Worm (Caenorhabditis elegans) whole organism, L4 larva: ENCODE measurements around the gene ruvb-2.

Experiments
- F37D6.2 ChIP-seq: sonication (generic microtip); optimal IDR thresholded peaks from 2 replicates; lab custom pipeline; 2016; ENCODE audit warnings: mild to moderate bottlenecking, missing genetic modification characterization, missing compliant biosample characterization
- F49E8.2 ChIP-seq: sonication (generic microtip); optimal IDR thresholded peaks from 2 replicates; lab custom pipeline; 2016; ENCODE audit warnings: missing compliant biosample characterization, mild to moderate bottlenecking, missing genetic modification characterization, borderline replicate concordance
- R02D3.7 ChIP-seq: fragments of 150-350 bp; sonication (generic microtip); optimal IDR thresholded peaks from 3 replicates; lab custom pipeline; 2014; ENCODE audit warnings: missing biosample characterization, missing genetic modification characterization
- T26A8.4 ChIP-seq: fragments of 200-800 bp; sonication (Bioruptor generic); IDR thresholded peaks from 2 replicates; pipeline ENCODE4 v1.3.6; 2022; ENCODE audit warnings: missing genetic modification characterization, missing compliant biosample characterization
- Y5F2A.4 ChIP-seq: fragments of 200-800 bp; sonication (Bioruptor generic); optimal IDR thresholded peaks from 2 replicates; lab custom pipeline; 2018; ENCODE audit warnings: mild to moderate bottlenecking, missing genetic modification characterization, missing compliant biosample characterization
- Y75B8A.6 ChIP-seq: fragments of 200-800 bp; sonication (Bioruptor generic); IDR thresholded peaks from 2 replicates; pipeline ENCODE4 v1.3.6; 2022; ENCODE audit warnings: missing genetic modification reagents, missing genetic modification characterization, missing compliant biosample characterization
- aha-1 ChIP-seq: fragments of 150-350 bp; peaks from one replicate; lab custom pipeline; 2014; ENCODE audit warnings: missing biosample characterization, missing genetic modification characterization
- ama-1 ChIP-seq: fragments of 150-350 bp; optimal IDR thresholded peaks from 2 replicates; lab custom pipeline; 2014; ENCODE audit warnings: inconsistent platforms, mixed read lengths
- arid-1 ChIP-seq: fragments of 200-800 bp; sonication (Bioruptor generic); conservative IDR thresholded peaks from 2 replicates; pipeline ENCODE4 v1.3.6; 2022; ENCODE audit warnings: missing genetic modification reagents, missing genetic modification characterization, missing compliant biosample characterization
- attf-4 ChIP-seq: sonication (generic microtip); optimal IDR thresholded peaks from 3 replicates; lab custom pipeline; 2017; ENCODE audit warnings: missing biosample characterization, missing genetic modification characterization
- ceh-62 ChIP-seq: sonication (generic microtip); optimal IDR thresholded peaks from 2 replicates; lab custom pipeline; 2017; ENCODE audit warnings: missing biosample characterization, missing genetic modification characterization
- ceh-82 ChIP-seq: sonication (generic microtip); optimal IDR thresholded peaks from 2 replicates; lab custom pipeline; 2017; ENCODE audit warnings: missing biosample characterization, missing genetic modification characterization
- daf-16 ChIP-seq, 3 experiments: sonication (generic microtip); optimal IDR thresholded peaks; 2 replicates each; lab custom pipeline; 2016 to 2017; ENCODE audit warnings: missing genetic modification characterization in 3 of 3, missing genetic modification reagents in 3 of 3, mild to moderate bottlenecking in 2 of 3, missing compliant biosample characterization in 2 of 3, missing biosample characterization in 1 of 3, moderate library complexity in 1 of 3
- daf-19 ChIP-seq: fragments of 200-800 bp; sonication (Bioruptor generic); conservative IDR thresholded peaks from 2 replicates; pipeline ENCODE4 v1.3.6; 2022; ENCODE audit warnings: missing genetic modification characterization, missing compliant biosample characterization
- daf-8 ChIP-seq: fragments of 200-800 bp; sonication (Bioruptor generic); IDR thresholded peaks from 2 replicates; pipeline ENCODE4 v1.3.6; 2022; ENCODE audit warnings: missing genetic modification characterization, missing compliant biosample characterization
- dmd-6 ChIP-seq: fragments of 200-800 bp; sonication (Bioruptor generic); IDR thresholded peaks from 2 replicates; pipeline ENCODE4 v1.3.6; 2022; ENCODE audit warnings: missing genetic modification reagents, missing genetic modification characterization, missing compliant biosample characterization
- dpl-1 ChIP-seq: fragments of 150-350 bp; optimal IDR thresholded peaks from 2 replicates; lab custom pipeline; 2014; ENCODE audit warnings: missing biosample characterization, missing genetic modification reagents, missing genetic modification characterization
- dve-1 ChIP-seq: sonication (generic microtip); optimal IDR thresholded peaks from 2 replicates; lab custom pipeline; 2017; ENCODE audit warnings: antibody characterized with exemption, mild to moderate bottlenecking, missing genetic modification characterization, missing compliant biosample characterization; ENCODE audit not compliant: insufficient read depth
- egl-43 ChIP-seq: fragments of 200-800 bp; sonication (Bioruptor generic); IDR thresholded peaks from 2 replicates; pipeline ENCODE4 v1.3.6; 2022; ENCODE audit warnings: missing genetic modification reagents, missing genetic modification characterization, missing compliant biosample characterization
- gei-8 ChIP-seq: fragments of 200-800 bp; sonication (Bioruptor generic); optimal IDR thresholded peaks from 2 replicates; lab custom pipeline; 2018; ENCODE audit warnings: mild to moderate bottlenecking, missing genetic modification characterization, missing compliant biosample characterization
- lin-13 ChIP-seq: fragments of 150-350 bp; optimal IDR thresholded peaks from 2 replicates; lab custom pipeline; 2014; ENCODE audit warnings: missing biosample characterization, missing genetic modification reagents, missing genetic modification characterization
- lin-15B ChIP-seq: fragments of 150-350 bp; sonication (generic microtip); optimal IDR thresholded peaks from 3 replicates; lab custom pipeline; 2014; ENCODE audit warnings: missing biosample characterization, missing genetic modification characterization
- lin-29 ChIP-seq: fragments of 200-800 bp; sonication (Bioruptor generic); IDR thresholded peaks from 2 replicates; pipeline ENCODE4 v1.3.6; 2022; ENCODE audit warnings: missing genetic modification reagents, missing genetic modification characterization, missing compliant biosample characterization
- lir-3 ChIP-seq: sonication (generic microtip); optimal IDR thresholded peaks from 2 replicates; lab custom pipeline; 2016; ENCODE audit warnings: mild to moderate bottlenecking, missing genetic modification characterization, missing compliant biosample characterization
- lsy-2 ChIP-seq, 2 experiments: fragments of 150-350 bp in 1 of 2; sonication (generic microtip) in 1 of 2; optimal IDR thresholded peaks; 2 replicates each; lab custom pipeline; 2014 to 2017; ENCODE audit warnings: missing biosample characterization in 2 of 2, missing genetic modification characterization in 2 of 2
- madf-5 ChIP-seq, 2 experiments: fragments of 200-800 bp; sonication (Bioruptor generic); IDR thresholded peaks; 2 replicates each; pipeline ENCODE4 v1.3.6; 2022; ENCODE audit warnings: missing compliant biosample characterization in 2 of 2, missing genetic modification characterization in 2 of 2
- mep-1 ChIP-seq: fragments of 150-350 bp; sonication (generic microtip); optimal IDR thresholded peaks from 3 replicates; lab custom pipeline; 2014; ENCODE audit warnings: missing biosample characterization, missing genetic modification characterization
- mes-2 ChIP-seq: sonication (generic microtip); optimal IDR thresholded peaks from 2 replicates; lab custom pipeline; 2016; ENCODE audit warnings: missing genotype, mild to moderate bottlenecking, missing genetic modification characterization, missing compliant biosample characterization; ENCODE audit not compliant: poor library complexity, severe bottlenecking
- mxl-2 ChIP-seq: fragments of 200-800 bp; sonication (Bioruptor generic); conservative IDR thresholded peaks from 2 replicates; pipeline ENCODE4 v1.3.6; 2022; ENCODE audit warnings: missing genetic modification reagents, missing genetic modification characterization, missing compliant biosample characterization
- nhr-10 ChIP-seq: fragments of 150-350 bp; optimal IDR thresholded peaks from 2 replicates; lab custom pipeline; 2014; ENCODE audit warnings: missing biosample characterization, missing genetic modification characterization
- nhr-25 ChIP-seq: sonication (generic microtip); optimal IDR thresholded peaks from 2 replicates; lab custom pipeline; 2017; ENCODE audit warnings: missing genetic modification characterization, mild to moderate bottlenecking, missing compliant biosample characterization, antibody characterized with exemption, moderate library complexity, borderline replicate concordance; ENCODE audit not compliant: insufficient read depth
- nhr-6 ChIP-seq: fragments of 150-350 bp; optimal IDR thresholded peaks from 2 replicates; lab custom pipeline; 2014; ENCODE audit warnings: missing biosample characterization, missing genetic modification characterization
- pqm-1 ChIP-seq: sonication (generic microtip); optimal IDR thresholded peaks from 2 replicates; lab custom pipeline; 2017; ENCODE audit warnings: missing biosample characterization, missing genetic modification characterization
- spr-1 ChIP-seq: sonication (generic microtip); optimal IDR thresholded peaks from 2 replicates; lab custom pipeline; 2016; ENCODE audit warnings: mild to moderate bottlenecking, missing genetic modification characterization, missing compliant biosample characterization
- tra-1 ChIP-seq: fragments of 200-800 bp; sonication (Bioruptor generic); IDR thresholded peaks from 2 replicates; pipeline ENCODE4 v1.3.6; 2022; ENCODE audit warnings: missing genetic modification reagents, missing genetic modification characterization, missing compliant biosample characterization
- unc-130 ChIP-seq: sonication (generic microtip); optimal IDR thresholded peaks from 2 replicates; lab custom pipeline; 2016; ENCODE audit warnings: missing genetic modification reagents, missing genetic modification characterization, missing compliant biosample characterization
- unc-62 ChIP-seq, 3 experiments: fragments of 150-350 bp in 1 of 3; sonication (generic microtip); optimal IDR thresholded peaks in 2 of 3; peaks in 1 of 3; 1 replicate in 1 of 3; 2 replicates in 2 of 3; lab custom pipeline; 2014 to 2017; ENCODE audit warnings: missing biosample characterization in 3 of 3, missing genetic modification characterization in 3 of 3, missing genetic modification reagents in 3 of 3, missing genotype in 1 of 3
- vab-7 ChIP-seq: fragments of 200-800 bp; sonication (Bioruptor generic); IDR thresholded peaks from 2 replicates; pipeline ENCODE4 v1.3.6; 2022; ENCODE audit warnings: missing genetic modification reagents, missing genetic modification characterization, missing compliant biosample characterization
- zfp-3 ChIP-seq: fragments of 200-800 bp; sonication (Bioruptor generic); conservative IDR thresholded peaks from 2 replicates; pipeline ENCODE4 v1.3.6; 2022; ENCODE audit warnings: missing genetic modification reagents, missing genetic modification characterization, missing compliant biosample characterization

Gene ruvb-2

ce11 chrIV:6912851-6913588 lies 6.2 kb downstream of the ruvb-2 start, which contains the start of gene T22D1.3 (continued):
- TF ChIP-seq ceh-62 (tag; lab: Kevin White, UChicago) = no peak
- no peak for TF ChIP-seq lin-15B (tag; lab: Kevin White, UChicago)
- no peak for TF ChIP-seq ceh-82 (tag; lab: Kevin White, UChicago)
- peak; percentile 47 for TF ChIP-seq Y5F2A.4 (GFP tag; lab: Kevin White, UChicago)
- no peak for TF ChIP-seq F49E8.2 (tag; lab: Kevin White, UChicago)
- TF ChIP-seq T26A8.4 (GFP tag; lab: Robert Waterston, UW) = peak; percentile 42; the same call in 1 of the 2 replicates
- no peak for TF ChIP-seq lin-13
- TF ChIP-seq Y75B8A.6 (GFP tag; lab: Robert Waterston, UW) = no peak
- no peak for TF ChIP-seq lir-3 (tag; lab: Kevin White, UChicago)
- no peak for TF ChIP-seq F37D6.2 (tag; lab: Kevin White, UChicago)
- TF ChIP-seq daf-8 = no peak
- TF ChIP-seq attf-4 (tag; lab: Kevin White, UChicago) = no peak
- no peak for TF ChIP-seq lin-29 (GFP tag; lab: Robert Waterston, UW)
- TF ChIP-seq pqm-1 (tag; lab: Kevin White, UChicago) = no peak
- TF ChIP-seq egl-43 (GFP tag; lab: Robert Waterston, UW) = no peak
- TF ChIP-seq mep-1 (tag; lab: Kevin White, UChicago) = no peak
- no peak for TF ChIP-seq mxl-2 (GFP tag; lab: Robert Waterston, UW)
- TF ChIP-seq daf-19 (GFP tag; lab: Robert Waterston, UW) = no peak
- peak in 1 of 2 experiments; percentile 15 for TF ChIP-seq lsy-2 (tag; optimal IDR thresholded peaks at IDR 0.05; lab: Kevin White, UChicago)

DNA sequence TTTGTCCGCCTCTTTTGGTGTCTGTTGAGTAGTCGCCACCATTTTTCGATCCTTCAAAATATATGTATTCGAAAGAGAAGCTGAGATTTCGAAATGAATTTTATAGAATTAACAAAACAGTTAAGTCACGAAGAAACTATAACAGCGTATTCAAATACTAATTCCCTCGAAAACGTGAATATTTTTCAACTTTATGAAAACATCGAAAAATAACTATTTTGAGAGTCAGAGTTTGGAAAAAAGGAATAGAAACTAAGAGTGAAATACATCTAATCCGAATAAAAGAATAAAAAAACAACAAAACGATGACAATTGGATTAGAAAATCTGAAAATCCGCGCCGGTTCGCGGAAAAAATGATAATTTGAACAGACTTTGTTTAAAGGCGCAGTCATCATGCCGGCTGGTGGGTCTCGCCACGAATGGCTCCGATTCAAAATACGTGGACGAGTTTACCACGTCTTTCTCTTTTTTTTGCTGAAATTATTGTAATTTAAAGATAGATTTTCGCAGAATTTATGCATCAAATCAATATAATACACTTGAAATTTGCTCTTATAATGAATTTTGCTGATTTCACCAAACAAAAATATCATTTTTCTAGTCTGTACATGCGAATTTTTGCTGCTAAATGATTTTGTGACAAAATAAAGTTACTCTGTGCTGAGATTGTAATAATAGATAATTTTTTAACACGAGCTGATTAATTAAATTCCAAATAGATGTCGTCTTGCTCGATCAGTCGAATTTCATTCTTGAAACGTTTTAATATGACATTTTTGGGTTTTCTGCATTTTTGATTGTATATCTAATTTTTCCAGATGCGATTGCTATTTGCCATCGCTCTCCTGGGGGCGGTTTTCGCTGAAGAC lies 9.1 kb downstream of the ruvb-2 start, which contains the start of the genes rpn-1 and ribo-1:
rpn-1 (minus strand) TSS at position 51 of the 871 bp plus-strand sequence.
ribo-1 (plus strand) TSS at position 821 of the 871 bp plus-strand sequence.
- TF ChIP-seq lin-15B (tag; lab: Kevin White, UChicago) (no peak), F37D6.2 (tag; lab: Kevin White, UChicago) (no peak), unc-130 (GFP tag; lab: Kevin White, UChicago) (peak; percentile 53), nhr-6 (tag; lab: Kevin White, UChicago) (peak; percentile 15), dmd-6 (GFP tag; lab: Robert Waterston, UW) (no peak), mes-2 (peak; percentile 39), lin-13 (no peak), gei-8 (GFP tag; lab: Kevin White, UChicago) (no peak), unc-62 (GFP tag; optimal IDR thresholded peaks at IDR 0.05 in 1 of 2; lab: Kevin White, UChicago) (peak in 1 of 2 experiments; percentile 19), unc-62 (tag; optimal IDR thresholded peaks at IDR 0.05; lab: Kevin White, UChicago) (no peak), T26A8.4 (GFP tag; lab: Robert Waterston, UW) (no peak), vab-7 (GFP tag; lab: Robert Waterston, UW) (no peak), daf-16 (GFP tag; optimal IDR thresholded peaks at IDR 0.05; lab: Kevin White, UChicago) (no peak), daf-16 (tag; optimal IDR thresholded peaks at IDR 0.05; lab: Kevin White, UChicago) (peak; percentile 25), spr-1 (tag; lab: Kevin White, UChicago) (no peak), dpl-1 (peak; percentile 57), arid-1 (no peak), dve-1 (tag; lab: Kevin White, UChicago) (peak; percentile 9), zfp-3 (GFP tag; lab: Robert Waterston, UW) (no peak), nhr-25 (tag; lab: Kevin White, UChicago) (no peak), nhr-10 (tag; lab: Kevin White, UChicago) (no peak), lsy-2 (tag; optimal IDR thresholded peaks at IDR 0.05; lab: Kevin White, UChicago) (peak in 1 of 2 experiments; percentile 64), aha-1 (peak; percentile 88), ama-1 (lab: Kevin White, UChicago) (no peak), madf-5 (GFP tag; IDR thresholded peaks at IDR 0.05; lab: Robert Waterston, UW) (no peak), R02D3.7 (tag; lab: Kevin White, UChicago) (no peak), tra-1 (GFP tag; lab: Robert Waterston, UW) (no peak)
